Worm (Caenorhabditis elegans) whole organism, L4/young adult: Measurements from ENCODE around the gene sri-31.

Experiments used
- W03F9.2 ChIP-seq: fragments of 150-350 bp; optimal IDR thresholded peaks from 2 replicates; lab custom pipeline; 2014; ENCODE audit warnings: missing biosample characterization, missing genetic modification characterization
- him-1 ChIP-seq: sonication (generic microtip); optimal IDR thresholded peaks from 2 replicates; lab custom pipeline; 2016; ENCODE audit warnings: missing genotype, missing genetic modification reagents, missing genetic modification characterization, missing compliant biosample characterization

DNA sequence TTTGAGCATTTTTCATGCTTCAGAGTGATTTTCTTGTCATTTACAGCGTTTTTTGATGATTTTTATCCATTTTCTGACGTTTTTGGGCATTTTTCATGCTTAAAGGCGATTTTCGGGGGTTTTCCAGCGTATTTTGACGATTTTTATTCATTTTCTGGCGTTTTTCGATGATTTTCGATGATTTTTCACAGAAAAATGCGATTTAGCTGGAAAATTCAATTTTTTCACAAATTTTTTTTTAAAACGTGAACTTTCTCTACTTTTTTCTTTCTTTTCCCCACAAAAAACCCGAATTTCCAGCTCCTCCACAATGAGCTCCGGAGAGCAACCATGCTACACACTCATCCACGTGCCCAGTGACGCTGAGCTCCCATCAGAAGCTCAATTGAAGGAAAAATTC lies 27.7 kb downstream of the sri-31 start, which contains the start of gene copb-1:
- TF ChIP-seq W03F9.2 (tag; lab: Kevin White, UChicago) (no peak), him-1 (no peak)
